Fruit fly (Drosophila melanogaster): ENCODE measurements around the gene Spn77Bc.

Gene Spn77Bc

DNA sequence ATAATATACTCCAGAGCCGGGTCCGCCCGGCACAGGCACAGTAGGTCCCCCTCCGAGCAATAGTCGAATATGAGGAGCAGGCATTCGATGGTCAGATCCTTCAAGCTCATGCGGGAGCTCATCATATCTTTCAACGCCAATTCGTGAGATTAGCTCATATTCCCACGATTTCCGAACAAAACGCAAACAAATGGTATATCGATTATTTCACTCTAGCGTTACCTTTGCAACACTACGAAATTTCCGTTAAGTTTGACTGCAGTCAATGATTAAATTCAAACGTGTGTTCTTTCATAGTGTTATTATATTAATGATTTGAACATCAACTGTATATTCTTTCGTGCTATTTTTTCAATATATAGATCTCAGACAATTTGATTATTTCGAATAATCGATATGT is 50.9 kb downstream of the Spn77Bc start, which contains the start of gene CG33969 (continued):
- TF ChIP-seq CG18011 (GFP tag; optimal IDR thresholded peaks at IDR 0.05) (no peak), Stat92E (GFP tag; optimal IDR thresholded peaks at IDR 0.05) (no peak), nmo (GFP tag; optimal IDR thresholded peaks at IDR 0.05) (no peak), btn (GFP tag; optimal IDR thresholded peaks at IDR 0.05) (no peak), Atf-2 (GFP tag; optimal IDR thresholded peaks at IDR 0.05) (no peak), CG9876 (GFP tag; optimal IDR thresholded peaks at IDR 0.05) (no peak), CG12942 (GFP tag; optimal IDR thresholded peaks at IDR 0.05) (no peak), CG7745 (tag; optimal IDR thresholded peaks at IDR 0.05) (no peak), trem (tag; optimal IDR thresholded peaks at IDR 0.05) (peak; percentile 33), CG1233 (GFP tag; optimal IDR thresholded peaks at IDR 0.05) (no peak), CG10147 (GFP tag; optimal IDR thresholded peaks at IDR 0.05) (no peak), org-1 (GFP tag; optimal IDR thresholded peaks at IDR 0.05) (no peak), Lpt (GFP tag; optimal IDR thresholded peaks at IDR 0.05) (no peak), CrebB (tag; optimal IDR thresholded peaks at IDR 0.05) (no peak), sob (GFP tag; IDR thresholded peaks at IDR 0.05) (no peak), gem (tag; optimal IDR thresholded peaks at IDR 0.05) (no peak), NC2β (GFP tag; optimal IDR thresholded peaks at IDR 0.05) (no peak), CG7928 (GFP tag; optimal IDR thresholded peaks at IDR 0.05) (no peak), wor (GFP tag; IDR thresholded peaks at IDR 0.05) (no peak), cato (GFP tag; optimal IDR thresholded peaks at IDR 0.05; ENCODE audit: borderline replicate concordance) (no peak), eyg (GFP tag; optimal IDR thresholded peaks at IDR 0.05) (no peak), corto (GFP tag; optimal IDR thresholded peaks at IDR 0.05) (no peak), D19B (GFP tag; optimal IDR thresholded peaks at IDR 0.05) (no peak), CG2889 (GFP tag; IDR thresholded peaks at IDR 0.05) (no peak), sens (GFP tag) (peak; percentile 70), CG9797 (GFP tag; optimal IDR thresholded peaks at IDR 0.05) (no peak), CG17802 (tag; optimal IDR thresholded peaks at IDR 0.05) (no peak), Scr (GFP tag; IDR thresholded peaks at IDR 0.05; ENCODE audit: partially characterized antibody) (peak; percentile 55; the same call in 1 of the 2 replicates), CG15696 (tag; optimal IDR thresholded peaks at IDR 0.05) (no peak), TFAM (GFP tag; optimal IDR thresholded peaks at IDR 0.05) (no peak), CG17612 (GFP tag; IDR thresholded peaks at IDR 0.05) (no peak), Fer3 (tag; optimal IDR thresholded peaks at IDR 0.05) (no peak), Dip3 (GFP tag; optimal IDR thresholded peaks at IDR 0.05) (no peak), Bdp1 (GFP tag; optimal IDR thresholded peaks at IDR 0.05) (no peak), gt (GFP tag; IDR thresholded peaks at IDR 0.05) (no peak), Meics (GFP tag; optimal IDR thresholded peaks at IDR 0.05) (no peak), CG14441 (GFP tag; IDR thresholded peaks at IDR 0.05) (no peak), sqz (GFP tag; optimal IDR thresholded peaks at IDR 0.05) (no peak), Chrac-16 (GFP tag; optimal IDR thresholded peaks at IDR 0.05) (no peak), CG11695 (GFP tag; IDR thresholded peaks at IDR 0.05) (no peak), CG7271 (tag; optimal IDR thresholded peaks at IDR 0.05) (no peak), Deaf1 (tag; optimal IDR thresholded peaks at IDR 0.05) (peak; percentile 11), CG10462 (GFP tag; optimal IDR thresholded peaks at IDR 0.05) (no peak), eve (GFP tag; optimal IDR thresholded peaks at IDR 0.05) (no peak), CG6813 (GFP tag; optimal IDR thresholded peaks at IDR 0.05) (no peak), BtbVII (GFP tag; optimal IDR thresholded peaks at IDR 0.05) (no peak), Tbp (GFP tag; optimal IDR thresholded peaks at IDR 0.05) (no peak), Dll (GFP tag; IDR thresholded peaks at IDR 0.05; ENCODE audit: partially characterized antibody) (peak; percentile 39; the same call in 1 of the 4 replicates), Hr78 (GFP tag; optimal IDR thresholded peaks at IDR 0.05) (no peak), CG34224 (GFP tag; IDR thresholded peaks at IDR 0.05; ENCODE audit: partially characterized antibody) (peak; percentile 49; the same call in 1 of the 3 replicates), CG15073 (GFP tag; optimal IDR thresholded peaks at IDR 0.05) (no peak)
